Worm (Caenorhabditis elegans) whole organism, young adult: ENCODE measurements around the gene lips-5.

Experiments
- B0019.2 ChIP-seq: fragments of 200-800 bp; sonication (Bioruptor generic); conservative IDR thresholded peaks from 2 replicates; pipeline ENCODE4 v1.3.6; 2022; ENCODE audit warnings: missing genetic modification reagents, missing genetic modification characterization, missing compliant biosample characterization
- B0261.1 ChIP-seq: sonication (generic microtip); optimal IDR thresholded peaks from 2 replicates; lab custom pipeline; 2016; ENCODE audit warnings: mild to moderate bottlenecking, missing genetic modification characterization, moderate library complexity, missing compliant biosample characterization
- B0336.3 ChIP-seq: fragments of 200-800 bp; sonication (Bioruptor generic); IDR thresholded peaks from 2 replicates; pipeline ENCODE4 v1.3.6; 2022; ENCODE audit warnings: missing genetic modification characterization, missing compliant biosample characterization
- C06A6.2 ChIP-seq: fragments of 200-800 bp; sonication (Bioruptor generic); conservative IDR thresholded peaks from 2 replicates; pipeline ENCODE4 v1.3.6; 2022; ENCODE audit warnings: missing genetic modification characterization, missing compliant biosample characterization
- C17E4.6 ChIP-seq: fragments of 200-800 bp; sonication (Bioruptor generic); IDR thresholded peaks from 2 replicates; pipeline ENCODE4 v1.3.6; 2022; ENCODE audit warnings: missing genetic modification reagents, missing genetic modification characterization, missing compliant biosample characterization
- F23B12.7 ChIP-seq: sonication (generic microtip); optimal IDR thresholded peaks from 2 replicates; lab custom pipeline; 2017; ENCODE audit warnings: missing genetic modification characterization, mild to moderate bottlenecking, missing compliant biosample characterization, antibody characterized with exemption, moderate library complexity; ENCODE audit not compliant: insufficient read depth
- F37B4.10 ChIP-seq: fragments of 200-800 bp; sonication (Bioruptor generic); IDR thresholded peaks from 2 replicates; pipeline ENCODE4 v1.3.6; 2022; ENCODE audit warnings: missing genetic modification characterization, missing compliant biosample characterization
- F39B2.1 ChIP-seq: fragments of 200-800 bp; sonication (Bioruptor generic); IDR thresholded peaks from 2 replicates; pipeline ENCODE4 v1.3.6; 2022; ENCODE audit warnings: missing genetic modification reagents, missing genetic modification characterization, missing compliant biosample characterization
- F52B5.7 ChIP-seq: sonication (generic microtip); optimal IDR thresholded peaks from 2 replicates; lab custom pipeline; 2016; ENCODE audit warnings: mild to moderate bottlenecking, missing genetic modification characterization, missing compliant biosample characterization
- F57A8.1 ChIP-seq: fragments of 200-800 bp; sonication (Bioruptor generic); optimal IDR thresholded peaks from 2 replicates; lab custom pipeline; 2018; ENCODE audit warnings: mild to moderate bottlenecking, missing genetic modification characterization, moderate library complexity, missing compliant biosample characterization
- K12H6.12 ChIP-seq: fragments of 200-800 bp; sonication (Bioruptor generic); optimal IDR thresholded peaks from 2 replicates; lab custom pipeline; 2018; ENCODE audit warnings: mild to moderate bottlenecking, missing genetic modification characterization, missing compliant biosample characterization
- Y53F4B.3 ChIP-seq: fragments of 200-800 bp; sonication (Bioruptor generic); IDR thresholded peaks from 2 replicates; pipeline ENCODE4 v1.3.6; 2022; ENCODE audit warnings: missing genetic modification reagents, missing genetic modification characterization, missing compliant biosample characterization
- Y53G8AR.9 ChIP-seq: fragments of 200-800 bp; sonication (Bioruptor generic); conservative IDR thresholded peaks from 2 replicates; pipeline ENCODE4 v1.3.6; 2022; ENCODE audit warnings: missing genetic modification reagents, missing genetic modification characterization, missing compliant biosample characterization
- Y56A3A.18 ChIP-seq: fragments of 200-800 bp; sonication (Bioruptor generic); IDR thresholded peaks from 2 replicates; pipeline ENCODE4 v1.3.6; 2022; ENCODE audit warnings: missing genetic modification reagents, missing genetic modification characterization, missing compliant biosample characterization
- akir-1 ChIP-seq: fragments of 200-800 bp; sonication (Bioruptor generic); optimal IDR thresholded peaks from 2 replicates; lab custom pipeline; 2018; ENCODE audit warnings: mild to moderate bottlenecking, missing genetic modification characterization, moderate library complexity, missing compliant biosample characterization
- aptf-2 ChIP-seq: fragments of 200-800 bp; sonication (Bioruptor generic); conservative IDR thresholded peaks from 2 replicates; pipeline ENCODE4 v1.3.6; 2022; ENCODE audit warnings: missing genetic modification reagents, missing genetic modification characterization, missing compliant biosample characterization
- atf-7 ChIP-seq: sonication (generic microtip); optimal IDR thresholded peaks from 2 replicates; lab custom pipeline; 2017; ENCODE audit warnings: mild to moderate bottlenecking, missing genetic modification characterization, missing compliant biosample characterization
- attf-5 ChIP-seq: fragments of 200-800 bp; sonication (Bioruptor generic); optimal IDR thresholded peaks from 2 replicates; lab custom pipeline; 2018; ENCODE audit warnings: mild to moderate bottlenecking, missing genetic modification characterization, missing compliant biosample characterization
- attf-6 ChIP-seq: fragments of 200-800 bp; sonication (Bioruptor generic); IDR thresholded peaks from 2 replicates; pipeline ENCODE4 v1.3.6; 2022; ENCODE audit warnings: missing genetic modification reagents, missing genetic modification characterization, missing compliant biosample characterization
- bed-2 ChIP-seq: fragments of 200-800 bp; sonication (Bioruptor generic); IDR thresholded peaks from 2 replicates; pipeline ENCODE4 v1.3.6; 2022; ENCODE audit warnings: missing genetic modification reagents, missing genetic modification characterization, missing compliant biosample characterization
- ceh-27 ChIP-seq: fragments of 200-800 bp; sonication (Bioruptor generic); optimal IDR thresholded peaks from 2 replicates; lab custom pipeline; 2018; ENCODE audit warnings: mild to moderate bottlenecking, missing genetic modification characterization, moderate library complexity, missing compliant biosample characterization
- ceh-79 ChIP-seq: sonication (generic microtip); optimal IDR thresholded peaks from 2 replicates; lab custom pipeline; 2017; ENCODE audit warnings: mild to moderate bottlenecking, missing genetic modification characterization, missing compliant biosample characterization
- die-1 ChIP-seq: sonication (generic microtip); optimal IDR thresholded peaks from 2 replicates; lab custom pipeline; 2016; ENCODE audit warnings: missing genotype, mild to moderate bottlenecking, missing genetic modification characterization, missing compliant biosample characterization
- dpl-1 ChIP-seq: fragments of 150-350 bp; optimal IDR thresholded peaks from 2 replicates; lab custom pipeline; 2014; ENCODE audit warnings: missing biosample characterization, missing genetic modification reagents, missing genetic modification characterization
- egrh-3 ChIP-seq: fragments of 200-800 bp; sonication (Bioruptor generic); IDR thresholded peaks from 2 replicates; pipeline ENCODE4 v1.3.6; 2022; ENCODE audit warnings: missing genetic modification reagents, missing genetic modification characterization, missing compliant biosample characterization
- ekl-4 ChIP-seq: fragments of 200-800 bp; sonication (Bioruptor generic); IDR thresholded peaks from 2 replicates; pipeline ENCODE4 v1.3.6; 2022; ENCODE audit warnings: missing genetic modification reagents, missing genetic modification characterization, missing compliant biosample characterization
- him-1 ChIP-seq: sonication (generic microtip); optimal IDR thresholded peaks from 2 replicates; lab custom pipeline; 2016; ENCODE audit warnings: missing genotype, missing genetic modification reagents, missing genetic modification characterization, missing compliant biosample characterization
- hlh-26 ChIP-seq: fragments of 200-800 bp; sonication (Bioruptor generic); conservative IDR thresholded peaks from 2 replicates; pipeline ENCODE4 v1.3.6; 2022; ENCODE audit warnings: missing genetic modification reagents, missing genetic modification characterization, missing compliant biosample characterization
- hmg-20 ChIP-seq: fragments of 200-800 bp; sonication (Bioruptor generic); IDR thresholded peaks from 2 replicates; pipeline ENCODE4 v1.3.6; 2022; ENCODE audit warnings: missing genetic modification reagents, missing genetic modification characterization, missing compliant biosample characterization
- let-526 ChIP-seq: fragments of 200-800 bp; sonication (Bioruptor generic); IDR thresholded peaks from 2 replicates; pipeline ENCODE4 v1.3.6; 2022; ENCODE audit warnings: missing genetic modification reagents, missing genetic modification characterization, missing compliant biosample characterization
- let-607 ChIP-seq, 2 experiments: fragments of 200-800 bp in 1 of 2; sonication (Bioruptor generic) in 1 of 2; sonication (generic microtip) in 1 of 2; optimal IDR thresholded peaks; 2 replicates each; lab custom pipeline; 2016 to 2018; ENCODE audit warnings: mild to moderate bottlenecking in 2 of 2, missing compliant biosample characterization in 2 of 2, missing genetic modification characterization in 2 of 2, moderate library complexity in 2 of 2, missing genotype in 1 of 2
- lin-35 ChIP-seq, 3 experiments: fragments of 150-350 bp in 2 of 3; sonication (generic microtip) in 1 of 3; optimal IDR thresholded peaks; 2 replicates each; lab custom pipeline; 2014 to 2018; ENCODE audit warnings: missing biosample characterization in 3 of 3, missing genetic modification characterization in 3 of 3, missing genetic modification reagents in 3 of 3
- madf-8 ChIP-seq: fragments of 200-800 bp; sonication (Bioruptor generic); conservative IDR thresholded peaks from 2 replicates; pipeline ENCODE4 v1.3.6; 2022; ENCODE audit warnings: missing genetic modification reagents, missing genetic modification characterization, missing compliant biosample characterization
- mes-4 ChIP-seq: sonication (generic microtip); optimal IDR thresholded peaks from 2 replicates; lab custom pipeline; 2016; ENCODE audit warnings: missing genotype, missing genetic modification characterization, missing compliant biosample characterization
- mxl-1 ChIP-seq: sonication (generic microtip); optimal IDR thresholded peaks from 2 replicates; lab custom pipeline; 2016; ENCODE audit warnings: missing genetic modification characterization, missing compliant biosample characterization
- nfyb-1 ChIP-seq: fragments of 200-800 bp; sonication (Bioruptor generic); IDR thresholded peaks from 2 replicates; pipeline ENCODE4 v1.3.6; 2022; ENCODE audit warnings: missing genetic modification reagents, missing genetic modification characterization, missing compliant biosample characterization
- pbrm-1 ChIP-seq: fragments of 200-800 bp; sonication (Bioruptor generic); IDR thresholded peaks from 2 replicates; pipeline ENCODE4 v1.3.6; 2022; ENCODE audit warnings: missing genetic modification reagents, missing genetic modification characterization, missing compliant biosample characterization
- rec-8 ChIP-seq, 2 experiments: sonication (generic microtip); optimal IDR thresholded peaks; 2 replicates each; lab custom pipeline; 2016; ENCODE audit warnings: mild to moderate bottlenecking in 2 of 2, missing genetic modification characterization in 2 of 2, missing genetic modification reagents in 2 of 2, missing genotype in 2 of 2, missing biosample characterization in 1 of 2, missing compliant biosample characterization in 1 of 2, moderate library complexity in 1 of 2
- sdz-38 ChIP-seq: sonication (generic microtip); optimal IDR thresholded peaks from 2 replicates; lab custom pipeline; 2016; ENCODE audit warnings: missing genotype, missing genetic modification characterization, missing compliant biosample characterization
- sptf-2 ChIP-seq: fragments of 200-800 bp; sonication (Bioruptor generic); optimal IDR thresholded peaks from 2 replicates; lab custom pipeline; 2018; ENCODE audit warnings: mild to moderate bottlenecking, missing genetic modification characterization, missing compliant biosample characterization
- tlf-1 ChIP-seq: fragments of 200-800 bp; sonication (Bioruptor generic); optimal IDR thresholded peaks from 2 replicates; lab custom pipeline; 2018; ENCODE audit warnings: mild to moderate bottlenecking, missing genetic modification characterization, missing compliant biosample characterization
- unc-130 ChIP-seq: sonication (generic microtip); optimal IDR thresholded peaks from 2 replicates; lab custom pipeline; 2016; ENCODE audit warnings: missing genetic modification reagents, missing genetic modification characterization, missing compliant biosample characterization
- unc-62 ChIP-seq: fragments of 150-350 bp; optimal IDR thresholded peaks from 2 replicates; lab custom pipeline; 2014; ENCODE audit warnings: missing biosample characterization, missing genetic modification reagents, missing genetic modification characterization
- xnd-1 ChIP-seq: sonication (generic microtip); optimal IDR thresholded peaks from 2 replicates; lab custom pipeline; 2016; ENCODE audit warnings: missing genotype, missing genetic modification reagents, missing genetic modification characterization, missing compliant biosample characterization
- zfh-2 ChIP-seq: fragments of 200-800 bp; sonication (Bioruptor generic); conservative IDR thresholded peaks from 2 replicates; pipeline ENCODE4 v1.3.6; 2022; ENCODE audit warnings: missing genetic modification reagents, missing genetic modification characterization, missing compliant biosample characterization
- ztf-25 ChIP-seq: fragments of 200-800 bp; sonication (Bioruptor generic); IDR thresholded peaks from 2 replicates; pipeline ENCODE4 v1.3.6; 2022; ENCODE audit warnings: missing genetic modification reagents, missing genetic modification characterization, missing compliant biosample characterization
- ztf-6 ChIP-seq: fragments of 200-800 bp; sonication (Bioruptor generic); IDR thresholded peaks from 2 replicates; pipeline ENCODE4 v1.3.6; 2022; ENCODE audit warnings: missing genetic modification reagents, missing genetic modification characterization, missing compliant biosample characterization

Gene lips-5

ce11 chrIV:11809708-11810114 lies 36.2 kb upstream of the lips-5 start (continued):
- TF ChIP-seq C06A6.2 (GFP tag; lab: Robert Waterston, UW) (0 out of 2 replicates have a peak, but pooled peaks have one; percentile 15), unc-130 (GFP tag; lab: Kevin White, UChicago) (no peak), ztf-6 (no peak), attf-6 (GFP tag; lab: Robert Waterston, UW) (no peak), B0336.3 (GFP tag; lab: Robert Waterston, UW) (no peak), dpl-1 (GFP tag; lab: Kevin White, UChicago) (no peak), ceh-79 (tag; lab: Kevin White, UChicago) (no peak), B0019.2 (no peak), pbrm-1 (0 out of 2 replicates have a peak, but pooled peaks have one; percentile 16), him-1 (no peak), unc-62 (GFP tag; lab: Kevin White, UChicago) (no peak), tlf-1 (no peak), K12H6.12 (tag; lab: Kevin White, UChicago) (peak; percentile 69), F39B2.1 (GFP tag; lab: Robert Waterston, UW) (no peak), lin-35 (GFP tag; optimal IDR thresholded peaks at IDR 0.05; lab: Kevin White, UChicago) (no peak), hmg-20 (no peak), akir-1 (no peak), madf-8 (GFP tag; lab: Robert Waterston, UW) (no peak), ekl-4 (no peak), F23B12.7 (tag; lab: Kevin White, UChicago) (peak; percentile 24), Y53F4B.3 (GFP tag; lab: Robert Waterston, UW) (no peak), Y53G8AR.9 (no peak), egrh-3 (GFP tag; lab: Robert Waterston, UW) (0 out of 2 replicates have a peak, but pooled peaks have one; percentile 3), aptf-2 (GFP tag; lab: Robert Waterston, UW) (no peak), hlh-26 (GFP tag; lab: Robert Waterston, UW) (no peak), F37B4.10 (GFP tag; lab: Robert Waterston, UW) (no peak), atf-7 (tag; lab: Kevin White, UChicago) (peak; percentile 20), zfh-2 (GFP tag; lab: Robert Waterston, UW) (no peak; the same call in 1 of the 2 replicates), ceh-27 (GFP tag; lab: Kevin White, UChicago) (peak; percentile 49), C17E4.6 (no peak), sptf-2 (GFP tag; lab: Kevin White, UChicago) (no peak), attf-5 (GFP tag; lab: Kevin White, UChicago) (peak; percentile 86), xnd-1 (tag; lab: Kevin White, UChicago) (no peak), nfyb-1 (no peak), let-607 (tag; optimal IDR thresholded peaks at IDR 0.05; lab: Kevin White, UChicago) (no peak), bed-2 (GFP tag; lab: Robert Waterston, UW) (no peak), die-1 (tag; lab: Kevin White, UChicago) (peak; percentile 34), F52B5.7 (no peak), F57A8.1 (no peak), B0261.1 (tag; lab: Kevin White, UChicago) (no peak), mxl-1 (tag; lab: Kevin White, UChicago) (no peak), let-526 (no peak), mes-4 (tag; lab: Kevin White, UChicago) (no peak), ztf-25 (no peak), sdz-38 (tag; lab: Kevin White, UChicago) (no peak), Y56A3A.18 (no peak), rec-8 (tag; optimal IDR thresholded peaks at IDR 0.05; lab: Kevin White, UChicago) (no peak)
- TF ChIP-seq, all 124 proteins: peak for 24
